Worm (Caenorhabditis elegans) whole organism, L3 larva: ENCODE measurements around the gene clec-240.

ENCODE experiments used
- ceh-82 ChIP-seq: fragments of 150-350 bp; optimal IDR thresholded peaks from 2 replicates; lab custom pipeline; 2014; ENCODE audit warnings: missing biosample characterization, missing genetic modification characterization
- elt-3 ChIP-seq, 3 experiments: fragments of 150-350 bp in 1 of 3; sonication (generic microtip) in 2 of 3; optimal IDR thresholded peaks; 2 replicates in 2 of 3; 4 replicates in 1 of 3; lab custom pipeline; 2014 to 2017; ENCODE audit warnings: missing biosample characterization in 3 of 3, missing genetic modification characterization in 3 of 3
- fkh-10 ChIP-seq: sonication (generic microtip); optimal IDR thresholded peaks from 2 replicates; lab custom pipeline; 2017; ENCODE audit warnings: missing biosample characterization, missing genetic modification reagents, missing genetic modification characterization
- fos-1 ChIP-seq: fragments of 150-350 bp; optimal IDR thresholded peaks from 2 replicates; lab custom pipeline; 2014; ENCODE audit warnings: missing biosample characterization, missing genetic modification characterization
- hmg-11 ChIP-seq: sonication (generic microtip); optimal IDR thresholded peaks from 2 replicates; lab custom pipeline; 2016; ENCODE audit warnings: missing genetic modification characterization, missing compliant biosample characterization
- lin-39 ChIP-seq: fragments of 150-350 bp; optimal IDR thresholded peaks from 2 replicates; lab custom pipeline; 2018; ENCODE audit warnings: missing biosample characterization, missing genetic modification reagents, missing genetic modification characterization
- mdl-1 ChIP-seq: fragments of 150-350 bp; optimal IDR thresholded peaks from 2 replicates; lab custom pipeline; 2014; ENCODE audit warnings: missing biosample characterization, missing genetic modification characterization
- nhr-11 ChIP-seq: fragments of 150-350 bp; optimal IDR thresholded peaks from 2 replicates; lab custom pipeline; 2014; ENCODE audit warnings: missing biosample characterization, missing genetic modification characterization
- nhr-28 ChIP-seq: fragments of 150-350 bp; optimal IDR thresholded peaks from 2 replicates; lab custom pipeline; 2014; ENCODE audit warnings: missing biosample characterization, missing genetic modification characterization
- nhr-77 ChIP-seq: fragments of 150-350 bp; optimal IDR thresholded peaks from 2 replicates; lab custom pipeline; 2014; ENCODE audit warnings: missing biosample characterization, missing genetic modification characterization
- pha-4 ChIP-seq: fragments of 150-350 bp; optimal IDR thresholded peaks from 2 replicates; lab custom pipeline; 2014; ENCODE audit warnings: missing biosample characterization, missing genetic modification reagents, missing genetic modification characterization
- skn-1 ChIP-seq: fragments of 150-350 bp; optimal IDR thresholded peaks from 2 replicates; lab custom pipeline; 2014; ENCODE audit warnings: missing biosample characterization, missing genetic modification characterization
- unc-62 ChIP-seq: fragments of 150-350 bp; sonication (generic microtip); optimal IDR thresholded peaks from 4 replicates; lab custom pipeline; 2014; ENCODE audit warnings: missing biosample characterization, missing genetic modification reagents, missing genetic modification characterization

DNA sequence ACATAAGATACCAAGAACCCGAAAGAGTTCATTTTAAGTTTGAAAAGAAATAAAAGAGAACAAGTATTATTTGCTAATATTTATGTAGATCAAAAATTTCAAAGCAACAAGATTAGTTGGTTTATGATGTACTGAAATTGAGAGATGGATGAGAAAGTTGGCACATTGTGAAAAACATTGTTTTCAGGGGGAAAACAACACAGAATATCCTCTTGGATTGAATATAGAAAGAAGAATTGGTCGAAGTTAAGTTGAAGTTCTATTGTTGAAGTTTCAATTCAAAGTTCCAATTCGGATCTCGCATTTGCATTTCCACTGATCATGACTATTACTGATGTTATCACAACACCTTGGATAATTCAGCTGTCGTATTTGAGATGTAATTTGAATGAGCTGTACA lies 9.2 kb upstream of the clec-240 start:
- TF ChIP-seq nhr-11 (tag; lab: Kevin White, UChicago): no peak
- no peak for TF ChIP-seq pha-4 (tag; lab: Kevin White, UChicago)
- TF ChIP-seq skn-1 (tag; lab: Kevin White, UChicago): no peak
- no peak for TF ChIP-seq fos-1
- no peak for TF ChIP-seq elt-3 (tag; optimal IDR thresholded peaks at IDR 0.05; lab: Kevin White, UChicago)
- TF ChIP-seq unc-62 (GFP tag; lab: Kevin White, UChicago): no peak
- no peak for TF ChIP-seq mdl-1 (tag; lab: Kevin White, UChicago)
- TF ChIP-seq nhr-77 (tag; lab: Kevin White, UChicago): no peak
- no peak for TF ChIP-seq ceh-82 (tag; lab: Kevin White, UChicago)
- no peak for TF ChIP-seq fkh-10 (GFP tag; lab: Kevin White, UChicago)
- no peak for TF ChIP-seq nhr-28 (tag; lab: Kevin White, UChicago)
- no peak for TF ChIP-seq lin-39
- no peak for TF ChIP-seq hmg-11 (tag; lab: Kevin White, UChicago)
